Worm (Caenorhabditis elegans): ENCODE data around the gene Y54G2A.52.

The Y54G2A.52 gene

DNA sequence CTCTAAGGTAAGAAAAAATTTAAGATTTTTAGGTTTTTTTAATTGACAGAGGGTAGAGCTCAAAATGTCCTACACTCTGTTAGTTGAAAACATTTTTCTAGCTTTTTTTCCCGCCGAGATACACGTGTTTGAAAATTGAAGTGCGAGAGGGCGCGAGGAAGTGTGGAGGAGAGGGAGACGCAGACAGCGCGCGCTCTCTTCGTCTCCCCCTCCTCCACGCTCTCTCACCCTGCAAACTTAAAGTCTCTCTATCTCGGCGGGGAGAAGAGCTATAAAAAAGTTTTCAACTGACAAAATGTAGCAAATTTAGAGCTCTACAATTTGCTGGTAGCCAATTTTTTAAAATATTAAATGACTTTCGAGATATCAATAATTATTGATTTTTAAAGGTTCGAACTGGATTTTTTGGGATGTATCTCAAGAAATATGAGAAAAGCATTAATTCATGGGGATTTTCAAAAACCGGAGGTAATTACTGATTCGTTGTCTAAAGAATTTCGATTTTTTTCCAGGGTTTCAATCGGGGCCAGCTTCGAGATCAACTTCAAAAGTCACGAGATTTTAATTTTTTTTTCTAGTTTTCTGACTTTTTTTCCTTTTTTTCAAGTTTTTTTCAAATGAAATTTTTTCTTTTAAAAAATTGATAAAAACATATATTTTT lies 33.3 kb downstream of the Y54G2A.52 start:
- TF ChIP-seq egl-27 (tag; optimal IDR thresholded peaks at IDR 0.05) (no peak), nhr-12 (tag; optimal IDR thresholded peaks at IDR 0.05) (no peak), aly-2 (tag; optimal IDR thresholded peaks at IDR 0.05) (no peak), unc-62 (GFP tag; optimal IDR thresholded peaks at IDR 0.05) (no peak), unc-39 (tag; optimal IDR thresholded peaks at IDR 0.05) (no peak), nhr-67 (tag; optimal IDR thresholded peaks at IDR 0.05) (no peak), fos-1 (tag; optimal IDR thresholded peaks at IDR 0.05) (no peak)

DNA sequence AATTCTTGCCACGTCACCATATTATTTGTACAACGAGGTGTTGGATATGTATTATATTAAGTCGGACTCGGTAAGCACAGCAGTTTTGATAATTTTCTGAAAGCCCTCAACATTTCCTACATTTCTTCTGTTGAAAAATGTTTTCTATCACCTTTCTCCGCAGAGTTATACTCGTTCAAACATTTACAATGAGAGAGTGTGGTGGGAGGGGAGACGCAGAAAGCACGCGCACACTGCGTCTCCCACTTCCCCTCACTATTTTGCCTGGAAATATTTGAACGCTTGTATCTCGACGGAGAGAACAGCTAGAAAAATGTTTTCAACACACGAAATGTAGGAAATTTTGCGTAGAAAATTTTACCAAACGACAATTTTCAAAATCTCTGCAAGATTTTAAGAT lies 34.3 kb downstream of the Y54G2A.52 start:
- no peak for TF ChIP-seq unc-39 (tag; optimal IDR thresholded peaks at IDR 0.05)
- no peak for TF ChIP-seq daf-12 (tag; optimal IDR thresholded peaks at IDR 0.05)
- no peak for TF ChIP-seq lin-15B (tag; optimal IDR thresholded peaks at IDR 0.05)
- TF ChIP-seq nhr-77 (tag; optimal IDR thresholded peaks at IDR 0.05), result no peak

DNA sequence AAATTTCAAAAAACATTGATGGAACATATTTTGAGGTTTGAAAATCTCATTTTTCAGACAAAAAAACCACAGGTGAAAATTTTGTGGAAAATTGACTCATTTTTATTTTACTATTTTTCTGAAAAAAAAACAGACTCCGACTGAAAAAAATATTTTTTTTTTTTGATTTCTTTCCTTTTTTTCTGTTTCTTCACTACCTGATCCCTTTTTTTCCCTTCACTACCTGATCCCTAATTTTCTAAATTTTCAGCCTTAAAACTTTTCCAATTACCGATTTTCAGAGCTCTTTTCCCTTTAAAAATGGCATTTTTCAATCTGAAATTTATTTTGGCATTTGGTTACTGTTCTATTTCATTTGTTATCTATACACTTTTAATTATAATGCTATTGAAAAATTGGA lies 36.1 kb downstream of the Y54G2A.52 start, which contains the start of gene Y54G2A.77:
Gene Y54G2A.77 (plus strand): TSS at position 301 of the 400 bp plus-strand sequence.
- TF ChIP-seq lsy-12 (tag; optimal IDR thresholded peaks at IDR 0.05), result no peak
- no peak for TF ChIP-seq elt-3 (tag; optimal IDR thresholded peaks at IDR 0.05)
- no peak for TF ChIP-seq nhr-77 (tag; optimal IDR thresholded peaks at IDR 0.05)
- no peak for TF ChIP-seq nhr-237 (tag; optimal IDR thresholded peaks at IDR 0.05)
- TF ChIP-seq ztf-11 (tag; optimal IDR thresholded peaks at IDR 0.05), result no peak
- TF ChIP-seq ceh-82 (tag; optimal IDR thresholded peaks at IDR 0.05), result no peak
- TF ChIP-seq pha-4 (tag; optimal IDR thresholded peaks at IDR 0.05), result no peak

DNA sequence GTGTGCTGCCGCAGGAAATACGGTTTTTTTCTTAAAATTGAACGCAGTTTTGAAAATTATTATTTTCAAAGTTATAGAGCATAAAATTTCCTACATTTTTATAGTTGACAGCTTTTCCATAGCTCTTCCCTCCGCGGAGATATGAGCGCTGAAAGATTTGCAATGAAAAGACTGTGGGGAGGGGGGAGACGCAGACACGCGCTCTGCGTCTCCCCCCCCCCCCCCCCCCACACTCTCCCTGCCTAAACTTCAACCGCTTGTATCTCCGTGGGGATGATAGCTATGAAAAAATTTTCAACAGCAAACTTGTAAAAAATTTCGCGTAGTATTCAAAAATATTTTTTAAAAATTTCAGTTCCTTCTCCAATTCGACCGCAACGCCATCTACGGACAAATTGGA lies 37.0 kb downstream of the Y54G2A.52 start:
- TF ChIP-seq sea-2 (GFP tag; optimal IDR thresholded peaks at IDR 0.05), result no peak
- TF ChIP-seq tbx-2 (tag; optimal IDR thresholded peaks at IDR 0.05), result no peak
- no peak for TF ChIP-seq elt-3 (tag; optimal IDR thresholded peaks at IDR 0.05)
- TF ChIP-seq fos-1 (tag; optimal IDR thresholded peaks at IDR 0.05), result no peak
- no peak for TF ChIP-seq ZK546.5 (tag; optimal IDR thresholded peaks at IDR 0.05)
- TF ChIP-seq nhr-237 (tag; optimal IDR thresholded peaks at IDR 0.05), result no peak
- no peak for TF ChIP-seq eor-1 (tag; optimal IDR thresholded peaks at IDR 0.05)
- TF ChIP-seq ceh-16 (tag; optimal IDR thresholded peaks at IDR 0.05), result no peak
- TF ChIP-seq mdl-1 (tag; optimal IDR thresholded peaks at IDR 0.05), result no peak
- TF ChIP-seq jun-1 (tag; optimal IDR thresholded peaks at IDR 0.05), result no peak
- no peak for TF ChIP-seq R02D3.7 (tag; optimal IDR thresholded peaks at IDR 0.05)
- no peak for TF ChIP-seq lin-15B (tag; optimal IDR thresholded peaks at IDR 0.05)
- TF ChIP-seq nhr-23 (tag; optimal IDR thresholded peaks at IDR 0.05), result no peak
- no peak for TF ChIP-seq mml-1 (tag; optimal IDR thresholded peaks at IDR 0.05)

DNA sequence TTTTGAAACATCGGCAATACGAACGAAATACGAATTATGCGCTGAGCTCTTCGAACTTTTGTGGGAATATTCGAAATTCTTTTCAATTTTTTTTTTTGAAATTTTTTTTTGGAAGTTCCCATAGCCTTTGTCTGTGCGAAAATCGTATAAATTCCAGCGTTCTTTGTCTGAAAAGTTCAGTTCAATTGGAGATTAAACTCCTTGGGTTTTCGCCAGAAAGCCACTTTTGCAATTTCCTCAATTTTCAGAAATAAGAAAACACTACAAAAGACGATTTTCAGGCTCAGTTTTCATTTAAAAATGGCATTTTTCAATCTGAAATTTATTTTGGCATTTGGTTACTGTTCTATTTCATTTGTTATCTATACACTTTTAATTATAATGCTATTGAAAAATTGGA lies 39.3 kb downstream of the Y54G2A.52 start, which contains the start of gene Y54G2A.38:
Gene Y54G2A.38 (plus strand): TSS at position 301 of the 400 bp plus-strand sequence.
- no peak for TF ChIP-seq fkh-2 (tag; optimal IDR thresholded peaks at IDR 0.05)
- TF ChIP-seq nhr-11 (tag; optimal IDR thresholded peaks at IDR 0.05), result no peak
- TF ChIP-seq lin-15B (tag; optimal IDR thresholded peaks at IDR 0.05), result no peak
- TF ChIP-seq eor-1 (tag; optimal IDR thresholded peaks at IDR 0.05), result no peak
- TF ChIP-seq nhr-43 (tag; optimal IDR thresholded peaks at IDR 0.05; ENCODE audit: poor library complexity, severe bottlenecking), result no peak

DNA sequence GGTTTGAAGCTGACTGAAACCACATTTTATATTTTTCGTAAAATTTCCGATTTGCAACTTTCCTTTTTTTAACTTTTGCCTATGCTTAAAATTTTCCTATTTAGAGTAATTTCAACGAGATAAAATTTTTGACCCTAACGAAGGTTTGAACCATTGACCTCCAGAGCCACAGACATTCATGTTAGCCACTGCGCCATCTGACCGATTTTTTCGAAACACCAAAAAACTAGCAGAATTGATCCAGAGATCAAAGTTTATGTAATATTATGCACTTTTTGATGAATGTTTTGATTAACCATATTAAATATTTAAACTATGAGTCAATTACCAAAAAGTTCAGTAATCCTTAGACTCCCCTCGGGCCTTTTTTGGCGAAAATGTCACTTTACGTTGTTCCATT lies 40.4 kb downstream of the Y54G2A.52 start:
- no peak for TF ChIP-seq sea-2 (GFP tag; optimal IDR thresholded peaks at IDR 0.05)
- no peak for TF ChIP-seq fkh-10 (GFP tag; optimal IDR thresholded peaks at IDR 0.05)
- TF ChIP-seq fkh-2 (tag; optimal IDR thresholded peaks at IDR 0.05), result no peak

DNA sequence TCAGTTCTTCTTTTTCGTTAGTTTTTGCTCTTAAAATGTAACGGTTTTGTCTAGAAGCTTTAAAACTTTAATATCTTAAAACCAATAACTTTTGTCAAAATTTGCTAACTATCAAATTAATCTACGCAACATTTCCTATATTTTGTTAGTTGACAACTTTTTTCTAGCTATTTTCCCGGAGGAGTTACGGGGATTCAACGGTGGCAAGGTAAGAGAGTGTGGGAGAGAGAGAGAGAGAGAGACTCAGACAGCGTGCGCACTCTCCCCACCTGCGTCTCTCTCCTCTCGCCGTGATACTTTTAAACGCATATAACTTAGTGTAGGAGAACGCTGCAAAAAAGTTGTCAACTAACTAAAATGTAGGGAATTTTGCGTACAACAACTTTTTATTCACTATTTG lies 44.9 kb downstream of the Y54G2A.52 start:
- TF ChIP-seq elt-1 (tag; optimal IDR thresholded peaks at IDR 0.05) (no peak), nhr-43 (tag; optimal IDR thresholded peaks at IDR 0.05; ENCODE audit: poor library complexity, severe bottlenecking) (no peak), elt-3 (tag; optimal IDR thresholded peaks at IDR 0.05) (no peak), lsy-12 (tag; optimal IDR thresholded peaks at IDR 0.05) (no peak), nhr-11 (tag; optimal IDR thresholded peaks at IDR 0.05) (no peak), hmg-11 (tag; optimal IDR thresholded peaks at IDR 0.05) (no peak), tbx-2 (tag; optimal IDR thresholded peaks at IDR 0.05) (no peak), fos-1 (tag; optimal IDR thresholded peaks at IDR 0.05) (no peak), ceh-16 (tag; optimal IDR thresholded peaks at IDR 0.05) (no peak), nhr-25 (tag; optimal IDR thresholded peaks at IDR 0.05) (no peak), unc-39 (tag; optimal IDR thresholded peaks at IDR 0.05) (no peak), fkh-10 (GFP tag; optimal IDR thresholded peaks at IDR 0.05) (no peak), zag-1 (tag; optimal IDR thresholded peaks at IDR 0.05) (no peak), mdl-1 (tag; optimal IDR thresholded peaks at IDR 0.05) (no peak)
